Fruit fly (Drosophila melanogaster): ENCODE measurements around the gene Cpr76Ba.

The Cpr76Ba gene

DNA sequence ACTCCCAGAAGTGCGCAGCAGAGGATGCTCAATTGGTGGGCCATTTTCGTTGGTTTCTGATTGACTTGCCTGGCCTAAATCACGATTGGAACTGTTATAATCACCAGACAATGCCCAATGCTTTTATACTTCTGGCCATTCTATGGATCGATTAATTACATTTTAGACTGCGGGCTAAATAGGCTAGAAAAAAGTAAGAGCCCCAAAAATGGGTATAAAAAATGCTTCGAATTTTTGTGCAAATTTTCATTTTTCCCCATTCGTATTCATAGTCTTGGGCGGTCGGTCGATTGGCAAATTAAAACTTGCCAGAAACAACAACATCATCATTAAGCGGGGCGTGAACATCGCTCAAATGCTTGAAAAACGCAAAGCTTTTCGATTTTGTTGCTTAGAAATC is at the start of gene Cpr76Ba:
Cpr76Ba (minus strand) TSS at position 101 of the 400 bp plus-strand sequence.
- TF ChIP-seq psq (optimal IDR thresholded peaks at IDR 0.05) (no peak), h (optimal IDR thresholded peaks at IDR 0.05) (no peak), Sin3A (optimal IDR thresholded peaks at IDR 0.05) (no peak), Myc (optimal IDR thresholded peaks at IDR 0.05) (no peak), insv (optimal IDR thresholded peaks at IDR 0.05) (no peak), ttk (optimal IDR thresholded peaks at IDR 0.05) (no peak)

- no peak for TF ChIP-seq ttk (optimal IDR thresholded peaks at IDR 0.05)
- no peak for TF ChIP-seq psq (optimal IDR thresholded peaks at IDR 0.05)
- no peak for TF ChIP-seq Myc (optimal IDR thresholded peaks at IDR 0.05)
- no peak for TF ChIP-seq insv (optimal IDR thresholded peaks at IDR 0.05)
- TF ChIP-seq h (optimal IDR thresholded peaks at IDR 0.05): no peak
- no peak for TF ChIP-seq Sin3A (optimal IDR thresholded peaks at IDR 0.05)
Observed at dm6 chr3L:19566127-19566526, 48.0 kb upstream of the Cpr76Ba start.

DNA sequence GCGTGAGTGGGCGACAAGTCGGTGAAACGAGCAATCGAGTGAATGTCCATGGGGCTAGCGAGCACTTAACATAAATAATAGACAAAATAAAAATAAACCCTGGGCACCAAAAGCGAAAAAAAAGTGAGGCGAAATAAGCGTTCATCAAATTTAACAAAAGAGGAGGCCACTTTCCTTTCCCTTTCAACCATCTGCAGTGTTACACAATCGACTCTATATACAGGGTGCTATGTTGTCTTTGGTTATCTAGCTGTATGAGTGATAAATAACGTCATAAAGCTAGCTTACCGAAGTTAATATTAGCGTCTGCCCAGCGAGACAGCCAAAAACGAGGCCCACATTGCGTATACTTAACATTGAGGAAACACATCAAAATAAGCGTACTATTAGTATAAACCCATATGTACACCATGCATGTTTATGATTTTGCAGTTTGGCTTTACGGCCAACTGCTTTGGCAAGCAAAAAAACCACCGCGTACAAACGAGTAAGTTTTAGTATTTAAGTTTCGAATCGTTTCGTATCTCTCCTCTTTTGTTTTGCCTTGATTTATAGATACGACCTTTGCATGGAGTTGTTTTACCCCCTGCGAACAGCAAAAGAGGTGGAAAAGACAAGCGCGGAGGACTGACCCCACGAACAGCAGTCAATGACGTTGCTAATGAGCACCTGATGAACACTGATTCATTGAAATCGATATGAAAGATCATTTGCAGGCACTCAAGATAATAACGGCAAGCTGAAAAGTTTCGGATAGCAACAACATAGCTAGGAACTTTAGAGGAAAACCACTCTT is 47.0 kb upstream of the Cpr76Ba start:
- TF ChIP-seq psq (optimal IDR thresholded peaks at IDR 0.05) (no peak), Myc (optimal IDR thresholded peaks at IDR 0.05) (no peak), ttk (optimal IDR thresholded peaks at IDR 0.05) (no peak), insv (optimal IDR thresholded peaks at IDR 0.05) (no peak), h (optimal IDR thresholded peaks at IDR 0.05) (no peak), Sin3A (optimal IDR thresholded peaks at IDR 0.05) (no peak)

DNA sequence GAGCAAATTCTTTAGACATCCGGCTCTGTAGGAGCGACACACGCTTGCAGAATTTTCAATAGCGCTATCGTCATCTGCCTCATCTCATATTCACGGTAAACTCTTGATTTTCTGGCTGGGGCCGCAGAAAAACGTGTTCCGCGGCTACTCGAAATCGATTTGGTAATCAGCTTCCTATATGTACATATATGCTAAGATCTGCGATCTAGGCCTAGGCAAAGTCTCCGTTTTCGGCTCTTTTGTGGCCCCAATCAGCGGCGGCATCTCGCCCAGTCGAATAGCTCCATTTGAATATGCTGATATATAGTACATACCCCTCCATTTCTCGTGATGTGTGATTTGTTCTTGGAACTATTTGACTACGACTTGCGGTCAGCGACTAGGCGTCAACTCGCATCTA is 44.9 kb upstream of the Cpr76Ba start:
- TF ChIP-seq ttk (optimal IDR thresholded peaks at IDR 0.05): no peak
- TF ChIP-seq insv (optimal IDR thresholded peaks at IDR 0.05): no peak

dm6 chr3L:19562146-19562700 is 44.1 kb upstream of the Cpr76Ba start:
- TF ChIP-seq insv (optimal IDR thresholded peaks at IDR 0.05) (no peak), h (optimal IDR thresholded peaks at IDR 0.05) (no peak), Myc (optimal IDR thresholded peaks at IDR 0.05) (no peak), Sin3A (optimal IDR thresholded peaks at IDR 0.05) (no peak), psq (optimal IDR thresholded peaks at IDR 0.05) (no peak), ttk (optimal IDR thresholded peaks at IDR 0.05) (no peak)

DNA sequence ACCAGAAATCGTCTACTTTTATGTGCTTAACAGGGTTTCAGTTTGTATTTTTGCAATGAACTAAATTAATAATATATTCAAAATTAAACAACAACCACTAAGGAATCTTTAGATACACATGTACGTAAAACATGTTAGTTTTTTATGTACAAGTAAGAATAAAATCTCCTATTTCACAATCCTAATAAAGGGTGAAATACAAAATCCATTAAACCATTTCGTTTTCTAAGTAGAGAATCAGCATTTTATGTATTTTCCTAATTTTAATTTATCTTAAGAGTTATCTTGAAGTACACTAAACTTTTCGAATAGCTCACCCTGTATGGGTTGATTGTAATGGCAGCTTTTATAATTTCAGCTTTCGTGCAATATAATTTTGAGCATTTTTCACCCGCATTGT is 43.6 kb upstream of the Cpr76Ba start:
- no peak for TF ChIP-seq psq (optimal IDR thresholded peaks at IDR 0.05)

DNA sequence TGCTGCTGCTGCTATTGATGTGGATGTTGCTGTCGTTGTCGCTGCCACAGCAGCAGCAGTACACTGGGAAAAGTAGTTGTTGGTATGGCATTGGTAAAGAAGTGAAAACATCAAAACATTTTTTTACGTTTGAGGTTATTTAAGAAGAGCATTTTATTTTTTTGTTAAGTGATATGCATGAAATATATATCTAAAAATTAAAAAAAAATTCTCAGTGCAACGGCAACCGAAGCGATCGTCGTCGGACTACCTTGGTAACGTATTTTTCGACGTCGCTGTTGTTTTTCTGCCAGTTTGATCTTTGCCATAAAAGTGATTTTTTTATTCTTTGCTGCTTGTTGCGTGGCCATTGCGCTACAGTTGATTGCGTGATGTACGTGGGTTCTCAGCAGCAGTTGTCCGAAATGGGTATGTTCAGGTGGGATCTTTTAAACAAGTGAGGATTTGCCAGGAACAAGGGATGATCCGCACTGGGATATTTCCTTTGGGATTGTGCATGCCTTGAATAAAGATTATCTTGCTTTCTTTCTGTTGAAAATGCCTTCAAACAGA is 42.6 kb upstream of the Cpr76Ba start:
- TF ChIP-seq Myc (optimal IDR thresholded peaks at IDR 0.05) (no peak), psq (optimal IDR thresholded peaks at IDR 0.05) (no peak), Sin3A (optimal IDR thresholded peaks at IDR 0.05) (no peak), insv (optimal IDR thresholded peaks at IDR 0.05) (no peak), ttk (optimal IDR thresholded peaks at IDR 0.05) (no peak), h (optimal IDR thresholded peaks at IDR 0.05) (no peak)

DNA sequence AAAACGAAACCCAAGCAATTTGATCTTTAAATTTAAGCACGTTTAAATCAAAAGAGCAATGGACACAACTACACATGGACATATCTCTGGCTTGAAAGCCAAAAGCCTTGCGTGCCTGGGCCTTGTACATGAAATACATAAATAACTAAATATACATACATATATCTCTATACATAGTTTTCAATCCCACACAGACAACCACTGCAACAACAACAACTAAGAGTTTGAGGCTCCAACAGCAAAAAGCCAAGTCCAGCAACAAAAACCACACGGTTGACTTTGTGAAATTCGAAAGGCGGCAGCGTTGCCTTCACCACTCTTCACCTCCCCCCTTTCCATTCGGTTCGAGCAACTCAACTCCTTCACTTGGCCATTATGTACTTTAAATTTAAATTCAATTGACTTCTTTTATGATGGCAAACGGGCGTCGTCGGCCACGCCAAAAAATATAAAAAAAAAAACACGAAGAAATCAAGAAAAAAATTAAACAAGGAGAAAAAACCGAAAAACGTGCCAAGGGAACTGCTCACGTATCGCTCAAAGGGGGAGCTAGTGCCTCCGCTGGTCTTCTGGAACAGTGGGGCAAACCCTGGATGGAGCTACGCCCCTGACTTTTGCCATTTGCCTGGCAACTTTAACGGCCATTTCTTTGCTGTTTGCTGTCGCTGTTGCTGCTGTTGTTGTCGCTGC is 42.0 kb upstream of the Cpr76Ba start:
- TF ChIP-seq Sin3A (optimal IDR thresholded peaks at IDR 0.05) (no peak), psq (optimal IDR thresholded peaks at IDR 0.05) (no peak), Myc (optimal IDR thresholded peaks at IDR 0.05) (no peak), ttk (optimal IDR thresholded peaks at IDR 0.05) (no peak), insv (optimal IDR thresholded peaks at IDR 0.05) (no peak), h (optimal IDR thresholded peaks at IDR 0.05) (no peak)

DNA sequence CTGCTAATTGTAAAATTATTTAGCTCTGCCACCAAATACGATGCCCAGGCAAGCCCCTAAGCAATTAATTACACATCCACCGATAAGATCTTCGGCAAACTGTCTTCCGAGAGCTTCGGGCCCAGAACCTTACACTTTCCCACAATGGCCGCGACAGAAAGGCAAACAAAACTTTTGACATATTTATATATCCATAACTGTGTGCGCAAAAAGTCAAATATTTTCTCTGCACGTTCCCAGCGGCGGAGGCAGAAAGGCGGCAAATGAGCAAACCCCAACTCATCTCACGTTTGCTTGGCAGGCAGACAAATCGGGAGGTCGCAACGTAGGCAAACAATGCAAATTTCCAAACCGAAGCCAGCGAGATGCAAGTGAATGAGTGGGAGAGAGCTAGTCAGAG is 41.0 kb upstream of the Cpr76Ba start:
- no peak for TF ChIP-seq insv (optimal IDR thresholded peaks at IDR 0.05)
- TF ChIP-seq Sin3A (optimal IDR thresholded peaks at IDR 0.05): no peak
- TF ChIP-seq ttk (optimal IDR thresholded peaks at IDR 0.05): no peak
- no peak for TF ChIP-seq Myc (optimal IDR thresholded peaks at IDR 0.05)
- TF ChIP-seq h (optimal IDR thresholded peaks at IDR 0.05): no peak
- no peak for TF ChIP-seq psq (optimal IDR thresholded peaks at IDR 0.05)

- no peak for TF ChIP-seq Myc (optimal IDR thresholded peaks at IDR 0.05)
- TF ChIP-seq h (optimal IDR thresholded peaks at IDR 0.05): no peak
- TF ChIP-seq ttk (optimal IDR thresholded peaks at IDR 0.05): no peak
- no peak for TF ChIP-seq psq (optimal IDR thresholded peaks at IDR 0.05)
- TF ChIP-seq Sin3A (optimal IDR thresholded peaks at IDR 0.05): no peak
- TF ChIP-seq insv (optimal IDR thresholded peaks at IDR 0.05): no peak
Observed at dm6 chr3L:19558674-19559073, 40.5 kb upstream of the Cpr76Ba start.

dm6 chr3L:19557996-19558375 is 39.9 kb upstream of the Cpr76Ba start:
- TF ChIP-seq psq (optimal IDR thresholded peaks at IDR 0.05) (no peak), h (optimal IDR thresholded peaks at IDR 0.05) (no peak), Myc (optimal IDR thresholded peaks at IDR 0.05) (no peak), Sin3A (optimal IDR thresholded peaks at IDR 0.05) (no peak), ttk (optimal IDR thresholded peaks at IDR 0.05) (no peak), insv (optimal IDR thresholded peaks at IDR 0.05) (no peak)

dm6 chr3L:19557197-19557995 is 39.3 kb upstream of the Cpr76Ba start:
- TF ChIP-seq h (optimal IDR thresholded peaks at IDR 0.05) (no peak), Sin3A (optimal IDR thresholded peaks at IDR 0.05) (no peak), ttk (optimal IDR thresholded peaks at IDR 0.05) (no peak), psq (optimal IDR thresholded peaks at IDR 0.05) (no peak), Myc (optimal IDR thresholded peaks at IDR 0.05) (no peak), insv (optimal IDR thresholded peaks at IDR 0.05) (no peak)

All from Kc167 (cell line).